In genomic region chrV:5385914-5386493, ce11 we compare ENCODE assay signal across 5 worm cellular contexts.
TF ChIP-seq lines count a peak whose summit lies in the region.

Gene C35A11.2 (plus strand): TSS chrV:5386299.

TF ChIP-seq in whole organism, L1 larva, 84 proteins besides CTCF, POLR2A, EP300 and RAD21:
- TF ChIP-seq ama-1 (optimal IDR thresholded peaks at IDR 0.05; lab: Kevin White, UChicago) (no peak), blmp-1 (tag; optimal IDR thresholded peaks at IDR 0.05; lab: Kevin White, UChicago) (peak; percentile 96)

TF ChIP-seq in whole organism, L2 larva, 48 proteins besides CTCF, POLR2A, EP300 and RAD21:
- TF ChIP-seq F13H6.1 (tag; optimal IDR thresholded peaks at IDR 0.05; lab: Kevin White, UChicago): no peak
- no peak for TF ChIP-seq nhr-25 (tag; optimal IDR thresholded peaks at IDR 0.05; lab: Kevin White, UChicago)
- TF ChIP-seq nhr-21 (tag; optimal IDR thresholded peaks at IDR 0.05; lab: Kevin White, UChicago): peak; percentile 18
- no peak for TF ChIP-seq nhr-11 (tag; optimal IDR thresholded peaks at IDR 0.05; lab: Kevin White, UChicago)
- no peak for TF ChIP-seq fos-1 (tag; optimal IDR thresholded peaks at IDR 0.05; lab: Kevin White, UChicago)
- TF ChIP-seq blmp-1 (tag; optimal IDR thresholded peaks at IDR 0.05; lab: Kevin White, UChicago; ENCODE audit: insufficient read depth): peak; percentile 80

TF ChIP-seq in whole organism, L3 larva, 47 proteins besides CTCF, POLR2A, EP300 and RAD21:
- TF ChIP-seq unc-39 (tag; optimal IDR thresholded peaks at IDR 0.05; lab: Kevin White, UChicago) (no peak), nhr-11 (tag; optimal IDR thresholded peaks at IDR 0.05; lab: Kevin White, UChicago) (no peak), lin-15B (tag; optimal IDR thresholded peaks at IDR 0.05; lab: Kevin White, UChicago) (peak; percentile 6), ceh-9 (tag; optimal IDR thresholded peaks at IDR 0.05; lab: Kevin White, UChicago) (no peak), daf-12 (tag; optimal IDR thresholded peaks at IDR 0.05; lab: Kevin White, UChicago) (no peak), skn-1 (tag; optimal IDR thresholded peaks at IDR 0.05; lab: Kevin White, UChicago) (no peak), nhr-23 (tag; optimal IDR thresholded peaks at IDR 0.05; lab: Kevin White, UChicago) (peak; percentile 73), nfya-1 (tag; optimal IDR thresholded peaks at IDR 0.05; lab: Kevin White, UChicago; ENCODE audit: insufficient read depth) (no peak), unc-62 (GFP tag; optimal IDR thresholded peaks at IDR 0.05; lab: Kevin White, UChicago) (no peak), nhr-237 (tag; optimal IDR thresholded peaks at IDR 0.05; lab: Kevin White, UChicago) (no peak), sea-2 (GFP tag; optimal IDR thresholded peaks at IDR 0.05; lab: Kevin White, UChicago) (no peak), nhr-28 (tag; optimal IDR thresholded peaks at IDR 0.05; lab: Kevin White, UChicago) (no peak), egl-27 (tag; optimal IDR thresholded peaks at IDR 0.05; lab: Kevin White, UChicago) (no peak), lin-39 (tag; optimal IDR thresholded peaks at IDR 0.05; lab: Kevin White, UChicago) (no peak), egl-5 (tag; optimal IDR thresholded peaks at IDR 0.05; lab: Kevin White, UChicago) (no peak), hmg-11 (tag; optimal IDR thresholded peaks at IDR 0.05; lab: Kevin White, UChicago) (no peak), tbx-2 (tag; optimal IDR thresholded peaks at IDR 0.05; lab: Kevin White, UChicago) (no peak), ZK546.5 (tag; optimal IDR thresholded peaks at IDR 0.05; lab: Kevin White, UChicago) (no peak)

TF ChIP-seq in whole organism, L4 larva, 104 proteins besides CTCF, POLR2A, EP300 and RAD21:
- TF ChIP-seq lim-7 (GFP tag; IDR thresholded peaks at IDR 0.05; lab: Robert Waterston, UW): no peak
- TF ChIP-seq aha-1 (tag; lab: Kevin White, UChicago): peak; percentile 3
- TF ChIP-seq saeg-2 (GFP tag; IDR thresholded peaks at IDR 0.05; lab: Robert Waterston, UW): no peak
- TF ChIP-seq mxl-3 (GFP tag; optimal IDR thresholded peaks at IDR 0.05; lab: Kevin White, UChicago): peak; percentile 25
- TF ChIP-seq skn-1 (tag; optimal IDR thresholded peaks at IDR 0.05; lab: Kevin White, UChicago): no peak
- no peak for TF ChIP-seq nhr-237 (tag; optimal IDR thresholded peaks at IDR 0.05; lab: Kevin White, UChicago)
- no peak for TF ChIP-seq ZK337.2 (GFP tag; IDR thresholded peaks at IDR 0.05; lab: Robert Waterston, UW)
- peak in 1 of 2 experiments; percentile 94 for TF ChIP-seq unc-62 (GFP tag; optimal IDR thresholded peaks at IDR 0.05 in 1 of 2; lab: Kevin White, UChicago)
- TF ChIP-seq unc-62 (tag; optimal IDR thresholded peaks at IDR 0.05; lab: Kevin White, UChicago): no peak

TF ChIP-seq in whole organism, mixed stage, embryonic, 35 proteins besides CTCF, POLR2A, EP300 and RAD21:
- TF ChIP-seq blmp-1 (tag; optimal IDR thresholded peaks at IDR 0.05; lab: Kevin White, UChicago) (peak; percentile 75), nhr-12 (tag; optimal IDR thresholded peaks at IDR 0.05; lab: Kevin White, UChicago) (no peak)

Comparison
In these comparisons a context has a peak if more than half of its experiments do, and no peak if none do; other contexts are left out.
1. Of the 29 proteins assayed by ChIP-seq in both whole organism, L4 larva and whole organism, L1 larva: peak only in whole organism, L4 larva: aha-1; only in whole organism, L1 larva: none; in both: none; in neither: 27; mixed calls (peak in some experiments, not most) for 1.